Worm (Caenorhabditis elegans): ENCODE measurements around the gene Y49E10.30.
A peak's percentile ranks its signal among the peaks of the same experiment; 100 is the strongest.

The Y49E10.30 gene

DNA sequence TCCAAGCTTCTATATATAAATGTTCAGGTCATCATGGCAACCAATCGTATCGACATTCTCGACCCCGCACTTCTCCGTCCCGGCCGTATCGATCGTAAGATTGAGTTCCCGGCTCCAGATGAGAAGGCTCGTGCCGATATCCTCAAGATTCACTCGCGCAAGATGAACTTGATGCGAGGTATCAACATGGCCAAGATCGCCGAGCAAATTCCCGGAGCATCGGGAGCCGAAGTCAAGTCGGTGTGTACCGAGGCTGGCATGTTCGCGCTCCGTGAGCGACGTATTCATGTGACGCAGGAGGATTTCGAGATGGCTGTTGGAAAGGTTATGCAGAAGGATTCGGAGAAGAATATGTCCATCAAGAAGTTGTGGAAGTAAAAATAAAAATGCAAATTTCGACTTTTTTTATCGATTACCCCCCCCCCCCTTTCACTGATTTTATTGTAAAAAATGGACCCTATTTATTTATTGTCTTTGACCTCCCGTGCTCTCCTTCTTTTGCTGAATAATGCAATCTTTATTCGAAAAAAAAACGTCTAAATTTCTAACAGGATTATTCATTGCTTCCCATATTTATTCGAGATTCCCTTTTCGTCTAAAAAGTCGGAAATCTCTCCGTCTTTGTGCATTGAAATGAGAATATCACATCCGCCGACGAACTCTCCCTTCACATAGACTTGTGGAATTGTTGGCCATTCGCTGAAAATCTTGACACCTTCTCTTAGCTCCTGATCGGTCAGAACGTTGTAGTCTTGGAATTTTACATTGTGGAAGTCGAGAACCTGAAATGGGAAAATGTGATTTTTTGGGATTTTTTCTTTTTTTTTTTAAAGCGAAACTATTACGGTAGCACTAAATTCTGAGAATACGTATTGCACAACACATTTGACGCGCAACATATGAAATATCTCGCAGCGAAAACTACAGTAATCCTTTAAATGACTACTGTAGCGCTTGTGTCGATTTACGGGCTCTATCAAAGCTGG, 14.3 kb upstream of the Y49E10.30 start:
- TF ChIP-seq attf-4 (tag; optimal IDR thresholded peaks at IDR 0.05) (no peak), egl-43 (GFP tag; IDR thresholded peaks at IDR 0.05) (peak; percentile 43; the same call in 1 of the 2 replicates), aha-1 (tag) (peak; percentile 80), aly-2 (tag; optimal IDR thresholded peaks at IDR 0.05) (no peak), Y48G9A.11 (GFP tag; IDR thresholded peaks at IDR 0.05) (peak; percentile 61), R02D3.7 (tag; optimal IDR thresholded peaks at IDR 0.05) (no peak), set-16 (GFP tag; IDR thresholded peaks at IDR 0.05) (peak; percentile 42; the same call in 1 of the 2 replicates), zfp-2 (tag; optimal IDR thresholded peaks at IDR 0.05) (no peak), T26A8.4 (GFP tag; IDR thresholded peaks at IDR 0.05) (peak; percentile 30; the same call in 1 of the 2 replicates), ceh-82 (tag; optimal IDR thresholded peaks at IDR 0.05) (no peak), ztf-7 (tag; optimal IDR thresholded peaks at IDR 0.05) (no peak), unc-62 (GFP tag; optimal IDR thresholded peaks at IDR 0.05 in 1 of 2) (no peak), unc-62 (tag; optimal IDR thresholded peaks at IDR 0.05) (no peak), hif-1 (tag; optimal IDR thresholded peaks at IDR 0.05) (no peak), spr-1 (tag; optimal IDR thresholded peaks at IDR 0.05) (no peak), nhr-41 (GFP tag; IDR thresholded peaks at IDR 0.05) (no peak), lin-38 (GFP tag; IDR thresholded peaks at IDR 0.05) (peak; percentile 66), mep-1 (tag; optimal IDR thresholded peaks at IDR 0.05) (no peak), tag-97 (GFP tag; IDR thresholded peaks at IDR 0.05) (no peak), egl-27 (tag; optimal IDR thresholded peaks at IDR 0.05) (no peak), duxl-1 (tag; optimal IDR thresholded peaks at IDR 0.05; ENCODE audit: poor library complexity) (no peak), snpc-4 (tag; optimal IDR thresholded peaks at IDR 0.05) (no peak), F37D6.2 (tag; optimal IDR thresholded peaks at IDR 0.05) (no peak), php-3 (GFP tag; IDR thresholded peaks at IDR 0.05) (no peak), cey-2 (tag; optimal IDR thresholded peaks at IDR 0.05; ENCODE audit: borderline replicate concordance, insufficient read depth) (no peak), tra-1 (GFP tag; IDR thresholded peaks at IDR 0.05) (no peak), jun-1 (tag; optimal IDR thresholded peaks at IDR 0.05) (no peak), ama-1 (optimal IDR thresholded peaks at IDR 0.05) (no peak), ceh-32 (tag; optimal IDR thresholded peaks at IDR 0.05; ENCODE audit: poor library complexity) (no peak), hlh-30 (tag; optimal IDR thresholded peaks at IDR 0.05; ENCODE audit: insufficient read depth) (no peak), snpc-1.2 (GFP tag; IDR thresholded peaks at IDR 0.05) (no peak), arid-1 (GFP tag; conservative IDR thresholded peaks at IDR 0.05) (no peak), nhr-111 (GFP tag; optimal IDR thresholded peaks at IDR 0.05) (no peak), daf-19 (GFP tag; conservative IDR thresholded peaks at IDR 0.05) (no peak), mes-2 (tag; optimal IDR thresholded peaks at IDR 0.05; ENCODE audit: poor library complexity, severe bottlenecking) (no peak), nhr-237 (tag; optimal IDR thresholded peaks at IDR 0.05) (no peak)

DNA sequence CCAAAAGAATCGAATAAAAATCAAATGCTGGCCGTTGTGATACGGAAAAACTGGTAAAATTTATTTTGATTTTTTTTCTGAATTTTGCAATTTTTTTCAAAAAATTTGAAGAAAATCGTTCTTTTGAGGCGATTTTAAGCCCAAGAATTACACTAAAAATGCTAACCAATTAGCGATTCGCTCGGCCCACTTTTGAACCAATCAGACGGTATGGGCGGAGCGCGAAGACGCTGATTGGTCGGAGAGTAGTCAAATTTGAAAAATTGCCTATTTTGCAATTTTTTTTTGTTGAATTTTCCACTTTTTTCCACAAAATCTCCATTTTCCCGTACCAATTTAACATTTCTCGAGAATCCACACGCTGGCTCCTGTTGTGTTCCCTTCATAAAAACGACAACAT, 13.4 kb upstream of the Y49E10.30 start:
- TF ChIP-seq mxl-3 (GFP tag; optimal IDR thresholded peaks at IDR 0.05) = no peak
- no peak for TF ChIP-seq egl-43 (GFP tag; IDR thresholded peaks at IDR 0.05)
- no peak for TF ChIP-seq arid-1 (GFP tag; conservative IDR thresholded peaks at IDR 0.05)
- TF ChIP-seq pha-4 (GFP tag; IDR thresholded peaks at IDR 0.05) = no peak
- no peak for TF ChIP-seq pha-4 (tag; optimal IDR thresholded peaks at IDR 0.05)
- TF ChIP-seq daf-8 (GFP tag; IDR thresholded peaks at IDR 0.05) = no peak
- TF ChIP-seq nhr-42 (GFP tag; IDR thresholded peaks at IDR 0.05) = no peak
- TF ChIP-seq snpc-4 (tag; optimal IDR thresholded peaks at IDR 0.05) = no peak
- TF ChIP-seq lin-38 (GFP tag; IDR thresholded peaks at IDR 0.05) = no peak
- TF ChIP-seq rbr-2 (tag; optimal IDR thresholded peaks at IDR 0.05) = no peak
- no peak for TF ChIP-seq nhr-77 (tag; optimal IDR thresholded peaks at IDR 0.05)
- TF ChIP-seq mep-1 (tag; optimal IDR thresholded peaks at IDR 0.05) = no peak
- no peak for TF ChIP-seq saeg-2 (GFP tag; IDR thresholded peaks at IDR 0.05)
- no peak for TF ChIP-seq nhr-6 (tag; optimal IDR thresholded peaks at IDR 0.05)
- no peak for TF ChIP-seq hlh-30 (tag; optimal IDR thresholded peaks at IDR 0.05; ENCODE audit: insufficient read depth)
- no peak for TF ChIP-seq nhr-10 (tag; optimal IDR thresholded peaks at IDR 0.05)
- TF ChIP-seq T26A8.4 (GFP tag; IDR thresholded peaks at IDR 0.05) = no peak
- no peak for TF ChIP-seq mdt-29 (GFP tag; IDR thresholded peaks at IDR 0.05)

Measured in whole organism, L4 larva.